Fruit fly (Drosophila melanogaster): ENCODE results near the gene CG11585.

- TF ChIP-seq pan (optimal IDR thresholded peaks at IDR 0.05), result no peak
- no peak for TF ChIP-seq Hnf4 (GFP tag; optimal IDR thresholded peaks at IDR 0.05)
- no peak for TF ChIP-seq usp (GFP tag; optimal IDR thresholded peaks at IDR 0.05)
- peak; percentile 2 for TF ChIP-seq h (GFP tag; optimal IDR thresholded peaks at IDR 0.05)
- TF ChIP-seq Myc (optimal IDR thresholded peaks at IDR 0.05), result no peak
These were observed 22.1 kb downstream of the CG11585 start for dm6 chrX:14211250-14211944.

Data from whole organism, wandering third instar larva.